Fruit fly (Drosophila melanogaster): ENCODE measurements around the gene RanBP3.

Gene RanBP3

DNA sequence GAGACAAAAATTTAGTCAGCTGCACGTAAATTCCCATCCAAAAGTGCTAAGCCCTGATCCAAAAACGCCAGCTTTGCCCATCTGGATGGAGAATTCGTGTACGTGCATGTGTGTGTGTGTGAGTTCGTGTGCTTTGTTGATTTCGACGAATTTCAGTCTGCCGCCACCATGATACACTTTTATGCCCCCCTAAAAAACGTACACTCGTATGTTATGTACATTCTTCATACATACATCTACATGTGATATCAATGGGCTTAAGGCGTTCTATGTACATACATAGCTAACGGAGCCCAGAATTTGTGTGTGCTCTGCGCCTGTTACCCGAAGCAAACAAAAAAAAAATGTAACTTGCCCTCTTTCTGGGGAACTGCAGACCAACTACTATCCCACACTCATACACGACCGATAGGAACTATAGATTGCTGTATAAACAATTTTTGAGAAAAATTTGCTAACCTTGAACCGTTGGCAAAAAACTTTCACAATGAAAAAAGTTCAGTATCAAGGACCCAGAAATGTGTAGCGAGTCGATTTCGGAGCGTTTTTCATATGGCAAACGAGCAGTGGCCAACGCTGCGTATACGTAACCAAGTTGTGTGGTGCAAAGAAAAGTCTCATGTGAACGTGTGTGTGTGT is 26.8 kb downstream of the RanBP3 start (continued):
- TF ChIP-seq CG10959 (GFP tag; IDR thresholded peaks at IDR 0.05) (no peak), Stat92E (GFP tag; optimal IDR thresholded peaks at IDR 0.05) (no peak), CTCF (GFP tag; optimal IDR thresholded peaks at IDR 0.05) (no peak), h (optimal IDR thresholded peaks at IDR 0.05) (no peak), CG8359 (GFP tag; optimal IDR thresholded peaks at IDR 0.05; ENCODE audit: borderline replicate concordance) (no peak), gce (GFP tag; IDR thresholded peaks at IDR 0.05) (no peak), CG4424 (GFP tag; optimal IDR thresholded peaks at IDR 0.05) (no peak), CG10267 (tag; optimal IDR thresholded peaks at IDR 0.05) (no peak), CG10321 (GFP tag; IDR thresholded peaks at IDR 0.05) (no peak), nau (GFP tag; optimal IDR thresholded peaks at IDR 0.05) (peak; percentile 40), CG7556 (GFP tag; optimal IDR thresholded peaks at IDR 0.05) (no peak), CG3995 (GFP tag; optimal IDR thresholded peaks at IDR 0.05) (no peak), vnd (GFP tag; IDR thresholded peaks at IDR 0.05; ENCODE audit: partially characterized antibody) (no peak), bab2 (GFP tag; optimal IDR thresholded peaks at IDR 0.05) (no peak), cg (GFP tag; optimal IDR thresholded peaks at IDR 0.05) (peak; percentile 44), Hey (tag; optimal IDR thresholded peaks at IDR 0.05) (peak; percentile 41), ham (GFP tag; IDR thresholded peaks at IDR 0.05) (no peak), ac (GFP tag; optimal IDR thresholded peaks at IDR 0.05) (no peak), CG43689 (GFP tag; IDR thresholded peaks at IDR 0.05) (no peak), Trl (optimal IDR thresholded peaks at IDR 0.05) (peak in 1 of 2 experiments; percentile 1), Trl (GFP tag; optimal IDR thresholded peaks at IDR 0.05) (no peak), CG17912 (GFP tag; optimal IDR thresholded peaks at IDR 0.05) (no peak), CG8765 (GFP tag; IDR thresholded peaks at IDR 0.05) (no peak), otp (GFP tag; IDR thresholded peaks at IDR 0.05) (no peak), CG1529 (GFP tag; optimal IDR thresholded peaks at IDR 0.05) (no peak), dpn (GFP tag; optimal IDR thresholded peaks at IDR 0.05) (no peak), vfl (GFP tag; optimal IDR thresholded peaks at IDR 0.05) (no peak), Mrtf (GFP tag; IDR thresholded peaks at IDR 0.05) (no peak), Rx (GFP tag; IDR thresholded peaks at IDR 0.05) (no peak), CG16815 (GFP tag; optimal IDR thresholded peaks at IDR 0.05) (no peak), fu2 (GFP tag; optimal IDR thresholded peaks at IDR 0.05) (no peak), psq (GFP tag; optimal IDR thresholded peaks at IDR 0.05) (no peak), E2f2 (GFP tag; IDR thresholded peaks at IDR 0.05) (no peak), CG8281 (tag; optimal IDR thresholded peaks at IDR 0.05) (no peak), Elba2 (GFP tag; optimal IDR thresholded peaks at IDR 0.05) (no peak), run (tag; optimal IDR thresholded peaks at IDR 0.05) (no peak), ab (GFP tag; optimal IDR thresholded peaks at IDR 0.05) (no peak), BEAF-32 (GFP tag; optimal IDR thresholded peaks at IDR 0.05) (no peak), CG8478 (optimal IDR thresholded peaks at IDR 0.05) (no peak), odd (GFP tag; optimal IDR thresholded peaks at IDR 0.05) (no peak), Poxn (GFP tag; IDR thresholded peaks at IDR 0.05) (no peak), CG12391 (tag; optimal IDR thresholded peaks at IDR 0.05) (no peak), Med (GFP tag) (peak; percentile 72), CG10274 (GFP tag; optimal IDR thresholded peaks at IDR 0.05) (no peak), Dek (tag; optimal IDR thresholded peaks at IDR 0.05) (peak; percentile 2), pan (optimal IDR thresholded peaks at IDR 0.05) (no peak), pan (GFP tag; optimal IDR thresholded peaks at IDR 0.05 in 1 of 2, IDR thresholded peaks at IDR 0.05 in 1 of 2) (no peak), CG14860 (GFP tag; IDR thresholded peaks at IDR 0.05; ENCODE audit: partially characterized antibody) (no peak), tgo (GFP tag; IDR thresholded peaks at IDR 0.05) (no peak), CG14965 (GFP tag; optimal IDR thresholded peaks at IDR 0.05; ENCODE audit: borderline replicate concordance) (no peak), cad (GFP tag; optimal IDR thresholded peaks at IDR 0.05) (no peak), Asciz (GFP tag; optimal IDR thresholded peaks at IDR 0.05) (peak; percentile 45), Abd-B (GFP tag; optimal IDR thresholded peaks at IDR 0.05) (no peak)
